Worm (Caenorhabditis elegans) whole organism, mixed stage, embryonic: ENCODE measurements around the gene let-805.

Experiments
- bed-3 ChIP-seq: fragments of 200-800 bp; sonication (Bioruptor generic); optimal IDR thresholded peaks from 3 replicates; lab custom pipeline; 2018; ENCODE audit warnings: mild to moderate bottlenecking, missing genetic modification characterization, moderate library complexity, missing compliant biosample characterization
- elt-3 ChIP-seq: fragments of 150-350 bp; optimal IDR thresholded peaks from 2 replicates; lab custom pipeline; 2014; ENCODE audit warnings: missing biosample characterization, missing genetic modification characterization
- lin-13 ChIP-seq: fragments of 150-350 bp; optimal IDR thresholded peaks from 2 replicates; lab custom pipeline; 2014; ENCODE audit warnings: missing biosample characterization, missing genetic modification characterization
- nhr-237 ChIP-seq: fragments of 150-350 bp; optimal IDR thresholded peaks from 2 replicates; lab custom pipeline; 2014; ENCODE audit warnings: missing biosample characterization, missing genetic modification characterization
- nhr-28 ChIP-seq: fragments of 150-350 bp; optimal IDR thresholded peaks from 2 replicates; lab custom pipeline; 2014; ENCODE audit warnings: missing biosample characterization, missing genetic modification characterization
- pha-4 ChIP-seq: fragments of 150-350 bp; optimal IDR thresholded peaks from 2 replicates; lab custom pipeline; 2018; ENCODE audit warnings: missing biosample characterization, missing genetic modification reagents, missing genetic modification characterization
- tbx-8 ChIP-seq: fragments of 200-800 bp; sonication (Bioruptor generic); optimal IDR thresholded peaks from 2 replicates; lab custom pipeline; 2018; ENCODE audit warnings: mild to moderate bottlenecking, missing genetic modification characterization, moderate library complexity, missing compliant biosample characterization
- unc-62 ChIP-seq: fragments of 150-350 bp; optimal IDR thresholded peaks from 2 replicates; lab custom pipeline; 2014; ENCODE audit warnings: missing biosample characterization, missing genetic modification reagents, missing genetic modification characterization

DNA sequence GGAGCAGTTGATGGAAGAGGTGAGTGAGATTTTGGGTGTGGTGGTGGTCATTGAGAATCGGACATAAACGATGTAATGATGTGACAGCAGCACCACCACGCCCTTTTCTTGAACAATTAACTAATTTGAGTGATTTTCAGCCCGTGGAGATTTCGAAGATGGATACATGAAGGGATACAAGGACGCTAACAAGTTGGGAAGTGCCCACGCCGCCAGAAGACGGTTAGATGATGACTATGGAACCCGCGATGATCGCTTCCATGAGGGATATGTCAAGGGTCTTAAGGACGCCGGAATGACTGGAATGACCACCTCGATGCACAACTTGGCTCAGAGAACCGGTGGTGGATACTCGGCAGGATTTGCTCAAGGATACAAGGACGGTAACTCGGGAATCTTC, 20.1 kb downstream of the let-805 start:
- no peak for TF ChIP-seq bed-3 (GFP tag; lab: Kevin White, UChicago)
- TF ChIP-seq nhr-237 (tag; lab: Kevin White, UChicago): no peak
- no peak for TF ChIP-seq elt-3 (tag; lab: Kevin White, UChicago)
- TF ChIP-seq tbx-8 (GFP tag; lab: Kevin White, UChicago): no peak
- TF ChIP-seq nhr-28 (tag; lab: Kevin White, UChicago): no peak
- TF ChIP-seq unc-62 (GFP tag; lab: Kevin White, UChicago): no peak
- no peak for TF ChIP-seq lin-13
- TF ChIP-seq pha-4 (tag; lab: Kevin White, UChicago): no peak
